Worm (Caenorhabditis elegans) whole organism, L4/young adult: ENCODE measurements around the gene nrde-4.

ENCODE experiments used
- W03F9.2 ChIP-seq: fragments of 150-350 bp; optimal IDR thresholded peaks from 2 replicates; lab custom pipeline; 2014; ENCODE audit warnings: missing biosample characterization, missing genetic modification characterization
- dao-5 ChIP-seq: sonication (generic microtip); optimal IDR thresholded peaks from 2 replicates; lab custom pipeline; 2016; ENCODE audit warnings: missing genotype, missing genetic modification characterization, moderate library complexity, missing compliant biosample characterization

ce11 chrIV:7642971-7643370 lies 11.1 kb downstream of the nrde-4 start, which contains the start of gene nlp-20:
- TF ChIP-seq W03F9.2 (tag; lab: Kevin White, UChicago): no peak
- TF ChIP-seq dao-5 (tag; lab: Kevin White, UChicago): no peak
